Worm (Caenorhabditis elegans) whole organism, early embryonic: ENCODE measurements around the gene F42F12.4.

Source experiments
- flt-1 ChIP-seq: fragments of 200-800 bp; sonication (Bioruptor generic); IDR thresholded peaks from 2 replicates; pipeline ENCODE4 v1.3.6; 2022; ENCODE audit warnings: missing genetic modification characterization, missing compliant biosample characterization
- tbx-11 ChIP-seq: fragments of 200-800 bp; sonication (Bioruptor generic); IDR thresholded peaks from 2 replicates; pipeline ENCODE4 v1.3.6; 2022; ENCODE audit warnings: missing genetic modification characterization, missing compliant biosample characterization

DNA sequence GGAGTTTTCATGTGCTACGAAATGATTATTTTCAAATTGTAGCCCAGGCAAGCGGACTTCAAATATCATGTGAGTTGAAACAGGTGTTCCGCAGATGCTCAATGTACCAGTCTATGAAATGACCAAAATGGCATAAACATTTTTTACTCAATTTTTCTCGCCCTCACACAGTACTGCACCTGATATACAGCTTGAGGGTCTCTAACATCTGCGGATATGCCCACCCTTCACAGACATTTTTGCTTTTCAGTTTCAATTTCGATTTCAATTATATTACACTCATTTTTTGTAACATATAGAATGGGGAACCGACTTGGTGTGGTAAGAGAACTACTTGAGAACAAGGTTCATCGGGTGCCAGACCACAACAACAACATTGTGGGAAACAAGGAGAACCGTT is 6.0 kb downstream of the F42F12.4 start, which contains the start of gene F42F12.11:
- TF ChIP-seq flt-1 (GFP tag; lab: Robert Waterston, UW) (no peak), tbx-11 (GFP tag; lab: Robert Waterston, UW) (no peak)
